Worm (Caenorhabditis elegans) whole organism, young adult: ENCODE data around the gene oac-37.
A peak's percentile ranks its signal among the peaks of the same experiment; 100 is the strongest.

Experiments used
- B0336.3 ChIP-seq: fragments of 200-800 bp; sonication (Bioruptor generic); IDR thresholded peaks from 2 replicates; pipeline ENCODE4 v1.3.6; 2022; ENCODE audit warnings: missing genetic modification characterization, missing compliant biosample characterization
- C06A6.2 ChIP-seq: fragments of 200-800 bp; sonication (Bioruptor generic); conservative IDR thresholded peaks from 2 replicates; pipeline ENCODE4 v1.3.6; 2022; ENCODE audit warnings: missing genetic modification characterization, missing compliant biosample characterization
- F10E7.11 ChIP-seq: sonication (generic microtip); optimal IDR thresholded peaks from 2 replicates; lab custom pipeline; 2017; ENCODE audit warnings: mild to moderate bottlenecking, missing genetic modification characterization, moderate library complexity, missing compliant biosample characterization
- F33H1.4 ChIP-seq: fragments of 200-800 bp; sonication (Bioruptor generic); IDR thresholded peaks from 2 replicates; pipeline ENCODE4 v1.3.6; 2022; ENCODE audit warnings: missing genetic modification reagents, missing genetic modification characterization, missing compliant biosample characterization
- F57A8.1 ChIP-seq: fragments of 200-800 bp; sonication (Bioruptor generic); optimal IDR thresholded peaks from 2 replicates; lab custom pipeline; 2018; ENCODE audit warnings: mild to moderate bottlenecking, missing genetic modification characterization, moderate library complexity, missing compliant biosample characterization
- K11D2.4 ChIP-seq: fragments of 200-800 bp; sonication (Bioruptor generic); IDR thresholded peaks from 2 replicates; pipeline ENCODE4 v1.3.6; 2022; ENCODE audit warnings: missing genetic modification reagents, missing genetic modification characterization, missing compliant biosample characterization
- T07F8.4 ChIP-seq: sonication (generic microtip); optimal IDR thresholded peaks from 2 replicates; lab custom pipeline; 2016; ENCODE audit warnings: mild to moderate bottlenecking, missing genetic modification characterization, moderate library complexity, missing compliant biosample characterization
- T26A5.8 ChIP-seq: sonication (generic microtip); optimal IDR thresholded peaks from 2 replicates; lab custom pipeline; 2016; ENCODE audit warnings: missing genetic modification characterization, missing compliant biosample characterization
- Y53G8AR.9 ChIP-seq: fragments of 200-800 bp; sonication (Bioruptor generic); conservative IDR thresholded peaks from 2 replicates; pipeline ENCODE4 v1.3.6; 2022; ENCODE audit warnings: missing genetic modification reagents, missing genetic modification characterization, missing compliant biosample characterization
- Y67H2A.10 ChIP-seq: fragments of 200-800 bp; sonication (Bioruptor generic); conservative IDR thresholded peaks from 2 replicates; pipeline ENCODE4 v1.3.6; 2022; ENCODE audit warnings: missing genetic modification reagents, missing genetic modification characterization, missing compliant biosample characterization
- Y95B8A.8 ChIP-seq: fragments of 200-800 bp; sonication (Bioruptor generic); IDR thresholded peaks from 2 replicates; pipeline ENCODE4 v1.3.6; 2022; ENCODE audit warnings: missing genetic modification reagents, missing genetic modification characterization, missing compliant biosample characterization
- ama-1 ChIP-seq, 3 experiments: fragments of 150-350 bp in 1 of 3; sonication (generic microtip) in 2 of 3; optimal IDR thresholded peaks; 2 replicates each; lab custom pipeline; 2014 to 2018; ENCODE audit warnings: missing biosample characterization in 2 of 3, missing genetic modification characterization in 2 of 3, missing genetic modification reagents in 2 of 3
- athp-1 ChIP-seq: sonication (generic microtip); optimal IDR thresholded peaks from 2 replicates; lab custom pipeline; 2017; ENCODE audit warnings: mild to moderate bottlenecking, missing genetic modification characterization, missing compliant biosample characterization
- attf-5 ChIP-seq: fragments of 200-800 bp; sonication (Bioruptor generic); optimal IDR thresholded peaks from 2 replicates; lab custom pipeline; 2018; ENCODE audit warnings: mild to moderate bottlenecking, missing genetic modification characterization, missing compliant biosample characterization
- attf-6 ChIP-seq: fragments of 200-800 bp; sonication (Bioruptor generic); IDR thresholded peaks from 2 replicates; pipeline ENCODE4 v1.3.6; 2022; ENCODE audit warnings: missing genetic modification reagents, missing genetic modification characterization, missing compliant biosample characterization
- bed-1 ChIP-seq: fragments of 200-800 bp; sonication (Bioruptor generic); IDR thresholded peaks from 2 replicates; pipeline ENCODE4 v1.3.6; 2022; ENCODE audit warnings: missing genetic modification reagents, missing genetic modification characterization, missing compliant biosample characterization
- ceh-100 ChIP-seq: fragments of 200-800 bp; sonication (Bioruptor generic); IDR thresholded peaks from 2 replicates; pipeline ENCODE4 v1.3.6; 2022; ENCODE audit warnings: missing genetic modification reagents, missing genetic modification characterization, missing compliant biosample characterization
- ceh-27 ChIP-seq: fragments of 200-800 bp; sonication (Bioruptor generic); optimal IDR thresholded peaks from 2 replicates; lab custom pipeline; 2018; ENCODE audit warnings: mild to moderate bottlenecking, missing genetic modification characterization, moderate library complexity, missing compliant biosample characterization
- ceh-40 ChIP-seq: fragments of 200-800 bp; sonication (Bioruptor generic); IDR thresholded peaks from 2 replicates; pipeline ENCODE4 v1.3.6; 2022; ENCODE audit warnings: missing genetic modification characterization, missing compliant biosample characterization
- ceh-58 ChIP-seq: fragments of 200-800 bp; sonication (Bioruptor generic); IDR thresholded peaks from 2 replicates; pipeline ENCODE4 v1.3.6; 2022; ENCODE audit warnings: missing genetic modification characterization, missing compliant biosample characterization
- chd-7 ChIP-seq: sonication (generic microtip); optimal IDR thresholded peaks from 2 replicates; lab custom pipeline; 2016; ENCODE audit warnings: mild to moderate bottlenecking, missing genetic modification characterization, moderate library complexity, missing compliant biosample characterization
- die-1 ChIP-seq: sonication (generic microtip); optimal IDR thresholded peaks from 2 replicates; lab custom pipeline; 2016; ENCODE audit warnings: missing genotype, mild to moderate bottlenecking, missing genetic modification characterization, missing compliant biosample characterization
- dox-1 ChIP-seq: fragments of 200-800 bp; sonication (Bioruptor generic); IDR thresholded peaks from 2 replicates; pipeline ENCODE4 v1.3.6; 2022; ENCODE audit warnings: missing genetic modification reagents, missing genetic modification characterization, missing compliant biosample characterization
- dpff-1 ChIP-seq: sonication (generic microtip); optimal IDR thresholded peaks from 2 replicates; lab custom pipeline; 2017; ENCODE audit warnings: mild to moderate bottlenecking, missing genetic modification characterization, missing compliant biosample characterization
- efl-1 ChIP-seq: fragments of 150-350 bp; optimal IDR thresholded peaks from 2 replicates; lab custom pipeline; 2014; ENCODE audit warnings: missing biosample characterization, missing genetic modification reagents, missing genetic modification characterization
- egrh-3 ChIP-seq: fragments of 200-800 bp; sonication (Bioruptor generic); IDR thresholded peaks from 2 replicates; pipeline ENCODE4 v1.3.6; 2022; ENCODE audit warnings: missing genetic modification reagents, missing genetic modification characterization, missing compliant biosample characterization
- ets-4 ChIP-seq: fragments of 200-800 bp; sonication (Bioruptor generic); optimal IDR thresholded peaks from 2 replicates; lab custom pipeline; 2018; ENCODE audit warnings: mild to moderate bottlenecking, missing genetic modification characterization, missing compliant biosample characterization
- hlh-12 ChIP-seq: sonication (generic microtip); optimal IDR thresholded peaks from 2 replicates; lab custom pipeline; 2016; ENCODE audit warnings: missing genetic modification characterization, missing compliant biosample characterization
- hmg-20 ChIP-seq: fragments of 200-800 bp; sonication (Bioruptor generic); IDR thresholded peaks from 2 replicates; pipeline ENCODE4 v1.3.6; 2022; ENCODE audit warnings: missing genetic modification reagents, missing genetic modification characterization, missing compliant biosample characterization
- lin-35 ChIP-seq, 3 experiments: fragments of 150-350 bp in 2 of 3; sonication (generic microtip) in 1 of 3; optimal IDR thresholded peaks; 2 replicates each; lab custom pipeline; 2014 to 2018; ENCODE audit warnings: missing biosample characterization in 3 of 3, missing genetic modification characterization in 3 of 3, missing genetic modification reagents in 3 of 3
- lin-40 ChIP-seq: sonication (generic microtip); optimal IDR thresholded peaks from 2 replicates; lab custom pipeline; 2016; ENCODE audit warnings: missing genetic modification characterization, mild to moderate bottlenecking, missing compliant biosample characterization, missing genotype, missing genetic modification reagents
- lin-54 ChIP-seq: fragments of 200-800 bp; sonication (Bioruptor generic); optimal IDR thresholded peaks from 2 replicates; lab custom pipeline; 2018; ENCODE audit warnings: mild to moderate bottlenecking, missing genetic modification characterization, missing compliant biosample characterization
- madf-10 ChIP-seq: sonication (generic microtip); optimal IDR thresholded peaks from 2 replicates; lab custom pipeline; 2016; ENCODE audit warnings: mild to moderate bottlenecking, missing genetic modification characterization, missing compliant biosample characterization
- madf-3 ChIP-seq: fragments of 200-800 bp; sonication (Bioruptor generic); IDR thresholded peaks from 2 replicates; pipeline ENCODE4 v1.3.6; 2022; ENCODE audit warnings: missing genetic modification reagents, missing genetic modification characterization, missing compliant biosample characterization
- mcd-1 ChIP-seq: fragments of 200-800 bp; sonication (Bioruptor generic); IDR thresholded peaks from 2 replicates; pipeline ENCODE4 v1.3.6; 2022; ENCODE audit warnings: missing genetic modification reagents, missing genetic modification characterization, missing compliant biosample characterization
- mes-4 ChIP-seq: sonication (generic microtip); optimal IDR thresholded peaks from 2 replicates; lab custom pipeline; 2016; ENCODE audit warnings: missing genotype, missing genetic modification characterization, missing compliant biosample characterization
- nfya-1 ChIP-seq: sonication (generic microtip); optimal IDR thresholded peaks from 2 replicates; lab custom pipeline; 2017; ENCODE audit warnings: antibody characterized with exemption, missing compliant biosample characterization, missing genetic modification characterization, borderline replicate concordance; ENCODE audit not compliant: insufficient read depth
- nfya-2 ChIP-seq: fragments of 200-800 bp; sonication (Bioruptor generic); IDR thresholded peaks from 2 replicates; pipeline ENCODE4 v1.3.6; 2022; ENCODE audit warnings: missing genetic modification reagents, missing genetic modification characterization, missing compliant biosample characterization
- pha-4 ChIP-seq: fragments of 150-350 bp; sonication (generic microtip); optimal IDR thresholded peaks from 2 replicates; lab custom pipeline; 2014; ENCODE audit warnings: missing biosample characterization, missing genetic modification reagents, missing genetic modification characterization
- rec-8 ChIP-seq, 2 experiments: sonication (generic microtip); optimal IDR thresholded peaks; 2 replicates each; lab custom pipeline; 2016; ENCODE audit warnings: mild to moderate bottlenecking in 2 of 2, missing genetic modification characterization in 2 of 2, missing genetic modification reagents in 2 of 2, missing genotype in 2 of 2, missing biosample characterization in 1 of 2, missing compliant biosample characterization in 1 of 2, moderate library complexity in 1 of 2
- sptf-2 ChIP-seq: fragments of 200-800 bp; sonication (Bioruptor generic); optimal IDR thresholded peaks from 2 replicates; lab custom pipeline; 2018; ENCODE audit warnings: mild to moderate bottlenecking, missing genetic modification characterization, missing compliant biosample characterization
- unc-130 ChIP-seq: sonication (generic microtip); optimal IDR thresholded peaks from 2 replicates; lab custom pipeline; 2016; ENCODE audit warnings: missing genetic modification reagents, missing genetic modification characterization, missing compliant biosample characterization
- xnd-1 ChIP-seq: sonication (generic microtip); optimal IDR thresholded peaks from 2 replicates; lab custom pipeline; 2016; ENCODE audit warnings: missing genotype, missing genetic modification reagents, missing genetic modification characterization, missing compliant biosample characterization
- zfh-2 ChIP-seq: fragments of 200-800 bp; sonication (Bioruptor generic); conservative IDR thresholded peaks from 2 replicates; pipeline ENCODE4 v1.3.6; 2022; ENCODE audit warnings: missing genetic modification reagents, missing genetic modification characterization, missing compliant biosample characterization
- ztf-28 ChIP-seq: fragments of 200-800 bp; sonication (Bioruptor generic); IDR thresholded peaks from 2 replicates; pipeline ENCODE4 v1.3.6; 2022; ENCODE audit warnings: missing genetic modification reagents, missing genetic modification characterization, missing compliant biosample characterization

The oac-37 gene

ce11 chrIV:14145594-14145993 lies at the start of gene oac-37:
Gene oac-37, plus strand, starts transcription at chrIV:14145894.
- TF ChIP-seq F33H1.4 (GFP tag; lab: Robert Waterston, UW), result no peak

ce11 chrIV:14098540-14099098 lies 47.1 kb upstream of the oac-37 start:
- TF ChIP-seq ceh-40 (GFP tag; lab: Robert Waterston, UW), result no peak
- peak; percentile 87 for TF ChIP-seq zfh-2 (GFP tag; lab: Robert Waterston, UW)
- no peak for TF ChIP-seq madf-10 (tag; lab: Kevin White, UChicago)
- TF ChIP-seq dox-1 (GFP tag; lab: Robert Waterston, UW), result no peak
- TF ChIP-seq die-1 (tag; lab: Kevin White, UChicago), result no peak
- TF ChIP-seq T07F8.4, result no peak
- TF ChIP-seq madf-3 (GFP tag; lab: Robert Waterston, UW), result no peak
- TF ChIP-seq athp-1, result no peak
- no peak for TF ChIP-seq attf-6
- TF ChIP-seq nfya-2 (GFP tag; lab: Robert Waterston, UW), result no peak
- TF ChIP-seq B0336.3 (GFP tag; lab: Robert Waterston, UW), result no peak
- peak; percentile 2 for TF ChIP-seq attf-5 (GFP tag; lab: Kevin White, UChicago)
- TF ChIP-seq Y95B8A.8 (GFP tag; lab: Robert Waterston, UW), result no peak
- no peak for TF ChIP-seq C06A6.2 (GFP tag; lab: Robert Waterston, UW)
- TF ChIP-seq rec-8 (tag; optimal IDR thresholded peaks at IDR 0.05; lab: Kevin White, UChicago), result no peak
- TF ChIP-seq F10E7.11 (tag; lab: Kevin White, UChicago), result no peak
- TF ChIP-seq unc-130, result no peak
- no peak for TF ChIP-seq hmg-20 (GFP tag; lab: Robert Waterston, UW)
- TF ChIP-seq mcd-1 (GFP tag; lab: Robert Waterston, UW), result peak; percentile 16; the same call in 1 of the 2 replicates
- no peak for TF ChIP-seq hlh-12 (tag; lab: Kevin White, UChicago)
- TF ChIP-seq mes-4 (tag; lab: Kevin White, UChicago), result no peak
- TF ChIP-seq F33H1.4 (GFP tag; lab: Robert Waterston, UW), result no peak
- no peak for TF ChIP-seq efl-1 (GFP tag; lab: Kevin White, UChicago)
- no peak for TF ChIP-seq F57A8.1 (GFP tag; lab: Kevin White, UChicago)
- peak; percentile 45 for TF ChIP-seq lin-40
- peak; percentile 95 for TF ChIP-seq egrh-3 (GFP tag; lab: Robert Waterston, UW)
- TF ChIP-seq ceh-27 (GFP tag; lab: Kevin White, UChicago), result no peak
- no peak for TF ChIP-seq dpff-1 (tag; lab: Kevin White, UChicago)
- TF ChIP-seq nfya-1 (tag; lab: Kevin White, UChicago), result no peak
- no peak for TF ChIP-seq Y67H2A.10 (GFP tag; lab: Robert Waterston, UW)
- TF ChIP-seq pha-4, result no peak
- TF ChIP-seq ceh-58 (GFP tag; lab: Robert Waterston, UW), result no peak
- no peak for TF ChIP-seq K11D2.4 (GFP tag; lab: Robert Waterston, UW)
- no peak for TF ChIP-seq ztf-28 (GFP tag; lab: Robert Waterston, UW)
- no peak for TF ChIP-seq chd-7 (tag; lab: Kevin White, UChicago)
- TF ChIP-seq lin-35 (GFP tag; optimal IDR thresholded peaks at IDR 0.05; lab: Kevin White, UChicago), result no peak
- TF ChIP-seq T26A5.8 (tag; lab: Kevin White, UChicago), result no peak
- TF ChIP-seq lin-54 (GFP tag; lab: Kevin White, UChicago), result no peak
- no peak for TF ChIP-seq ama-1 (optimal IDR thresholded peaks at IDR 0.05; lab: Kevin White, UChicago)
- no peak for TF ChIP-seq ama-1 (GFP tag; optimal IDR thresholded peaks at IDR 0.05; lab: Kevin White, UChicago)
- no peak for TF ChIP-seq ets-4 (GFP tag; lab: Kevin White, UChicago)
- no peak for TF ChIP-seq ceh-100
- no peak for TF ChIP-seq Y53G8AR.9 (GFP tag; lab: Robert Waterston, UW)
- no peak for TF ChIP-seq sptf-2 (GFP tag; lab: Kevin White, UChicago)
- TF ChIP-seq bed-1, result no peak
- no peak for TF ChIP-seq xnd-1 (tag; lab: Kevin White, UChicago)
